Worm (Caenorhabditis elegans): ENCODE measurements around the gene F56D5.6.

ce11 chrIV:9401715-9402114 is at the start of gene F56D5.6:
- no peak for TF ChIP-seq nfya-1 (tag; optimal IDR thresholded peaks at IDR 0.05; ENCODE audit: borderline replicate concordance, insufficient read depth)
- no peak for TF ChIP-seq ama-1 (optimal IDR thresholded peaks at IDR 0.05)
- TF ChIP-seq ama-1 (GFP tag; optimal IDR thresholded peaks at IDR 0.05): no peak
- TF ChIP-seq attf-3 (GFP tag; conservative IDR thresholded peaks at IDR 0.05): no peak
- TF ChIP-seq ztf-26 (tag; optimal IDR thresholded peaks at IDR 0.05): no peak
- TF ChIP-seq cebp-1 (GFP tag; IDR thresholded peaks at IDR 0.05): no peak
- TF ChIP-seq cebp-1 (tag; optimal IDR thresholded peaks at IDR 0.05): no peak
- no peak for TF ChIP-seq lin-54 (GFP tag; optimal IDR thresholded peaks at IDR 0.05)
- TF ChIP-seq snpc-1.3 (tag; optimal IDR thresholded peaks at IDR 0.05; ENCODE audit: insufficient read depth): no peak
- TF ChIP-seq F23B12.7 (tag; optimal IDR thresholded peaks at IDR 0.05; ENCODE audit: insufficient read depth): no peak
- no peak for TF ChIP-seq xnd-1 (tag; optimal IDR thresholded peaks at IDR 0.05)
- no peak for TF ChIP-seq ztf-18 (tag; optimal IDR thresholded peaks at IDR 0.05)
- TF ChIP-seq hmg-20 (GFP tag; IDR thresholded peaks at IDR 0.05): no peak

Data from whole organism, young adult.